Fruit fly (Drosophila melanogaster) whole organism, wandering third instar larva: ENCODE results near the gene sesB.

Experiments used
- Abd-B ChIP-seq: fragments of >200 bp; optimal IDR thresholded peaks from 2 replicates; lab custom pipeline; 2017; ENCODE audit warnings: missing biosample characterization, missing genetic modification characterization
- CG32264 ChIP-seq: fragments of 200-800 bp; sonication (Bioruptor generic); optimal IDR thresholded peaks from 2 replicates; lab custom pipeline; 2016; ENCODE audit warnings: missing biosample characterization, missing genetic modification characterization
- Dfd ChIP-seq: fragments of >200 bp; optimal IDR thresholded peaks from 2 replicates; lab custom pipeline; 2017; ENCODE audit warnings: missing biosample characterization, missing genetic modification characterization
- GATAd ChIP-seq: sonication (Bioruptor generic); optimal IDR thresholded peaks from 2 replicates; lab custom pipeline; 2016; ENCODE audit warnings: missing biosample characterization, missing genetic modification characterization
- HLH106 ChIP-seq: fragments of 200-800 bp; optimal IDR thresholded peaks from 3 replicates; lab custom pipeline; 2019; ENCODE audit warnings: missing biosample characterization, mild to moderate bottlenecking, missing genetic modification characterization, moderate library complexity
- Hnf4 ChIP-seq: fragments of 200-800 bp; sonication (Bioruptor generic); optimal IDR thresholded peaks from 2 replicates; lab custom pipeline; 2016; ENCODE audit warnings: missing biosample characterization, mild to moderate bottlenecking, missing genetic modification characterization
- Hr83 ChIP-seq: fragments of 200-300 bp; sonication (Bioruptor generic); optimal IDR thresholded peaks from 2 replicates; lab custom pipeline; 2016; ENCODE audit warnings: missing biosample characterization, mild to moderate bottlenecking, missing genetic modification characterization, moderate library complexity; ENCODE audit not compliant: poor library complexity, severe bottlenecking
- Jra ChIP-seq: sonication (Bioruptor generic); optimal IDR thresholded peaks from 2 replicates; lab custom pipeline; 2016; ENCODE audit warnings: missing biosample characterization, missing genetic modification characterization
- N ChIP-seq: fragments of >200 bp; optimal IDR thresholded peaks from 2 replicates; lab custom pipeline; 2018; ENCODE audit warnings: missing biosample characterization, missing external identifiers, missing genetic modification characterization
- OdsH ChIP-seq: fragments of 200-800 bp; sonication (Bioruptor generic); optimal IDR thresholded peaks from 2 replicates; lab custom pipeline; 2016; ENCODE audit warnings: missing biosample characterization, mild to moderate bottlenecking, missing genetic modification characterization
- Sp1 ChIP-seq: fragments of 200-800 bp; sonication (Bioruptor generic); optimal IDR thresholded peaks from 3 replicates; lab custom pipeline; 2019; ENCODE audit warnings: missing biosample characterization, mild to moderate bottlenecking, missing genetic modification characterization, moderate library complexity
- dmrt93B ChIP-seq: fragments of 200-800 bp; sonication (Bioruptor generic); optimal IDR thresholded peaks from 2 replicates; lab custom pipeline; 2018; ENCODE audit warnings: missing biosample characterization, mild to moderate bottlenecking, missing genetic modification characterization
- dsf ChIP-seq: sonication (Bioruptor generic); optimal IDR thresholded peaks from 2 replicates; lab custom pipeline; 2016; ENCODE audit warnings: missing biosample characterization, missing genetic modification characterization, borderline replicate concordance
- ey ChIP-seq: fragments of 200-800 bp; sonication (Bioruptor generic); optimal IDR thresholded peaks from 2 replicates; lab custom pipeline; 2016; ENCODE audit warnings: missing biosample characterization, missing genetic modification characterization
- foxo ChIP-seq, 2 experiments: fragments of 200-800 bp; sonication (Bioruptor generic); optimal IDR thresholded peaks; 2 replicates in 1 of 2; 3 replicates in 1 of 2; lab custom pipeline; 2016 to 2017; ENCODE audit warnings: missing biosample characterization in 2 of 2, missing genetic modification characterization in 2 of 2
- fru ChIP-seq: fragments of 200-800 bp; sonication (Bioruptor generic); optimal IDR thresholded peaks from 3 replicates; lab custom pipeline; 2016; ENCODE audit warnings: missing biosample characterization, mild to moderate bottlenecking, missing genetic modification characterization
- h ChIP-seq: fragments of 200-800 bp; sonication (Bioruptor generic); optimal IDR thresholded peaks from 3 replicates; lab custom pipeline; 2016; ENCODE audit warnings: missing biosample characterization, mild to moderate bottlenecking, missing genetic modification characterization
- jim ChIP-seq: fragments of 175-275, 200-325 bp; sonication (Bioruptor generic); optimal IDR thresholded peaks from 2 replicates; lab custom pipeline; 2016; ENCODE audit warnings: missing biosample characterization, mild to moderate bottlenecking, missing genetic modification characterization
- lola ChIP-seq: fragments of >200 bp; optimal IDR thresholded peaks from 2 replicates; lab custom pipeline; 2017; ENCODE audit warnings: missing biosample characterization, missing genetic modification characterization
- pan ChIP-seq: fragments of >200 bp; optimal IDR thresholded peaks from 2 replicates; lab custom pipeline; 2017
- psq ChIP-seq: fragments of 200-800 bp; sonication (Bioruptor generic); optimal IDR thresholded peaks from 3 replicates; lab custom pipeline; 2017; ENCODE audit warnings: missing biosample characterization, mild to moderate bottlenecking, missing genetic modification characterization, moderate library complexity
- rgr ChIP-seq: fragments of 200-800 bp; sonication (Bioruptor generic); optimal IDR thresholded peaks from 3 replicates; lab custom pipeline; 2016; ENCODE audit warnings: missing biosample characterization, mild to moderate bottlenecking, missing genetic modification characterization
- sage ChIP-seq: fragments of 200-800 bp; sonication (Bioruptor generic); optimal IDR thresholded peaks from 2 replicates; lab custom pipeline; 2016; ENCODE audit warnings: missing biosample characterization, mild to moderate bottlenecking, missing genetic modification characterization
- tai ChIP-seq: sonication (Bioruptor generic); optimal IDR thresholded peaks from 2 replicates; lab custom pipeline; 2016; ENCODE audit warnings: missing biosample characterization, missing genetic modification characterization
- woc ChIP-seq: sonication (Bioruptor generic); optimal IDR thresholded peaks from 2 replicates; lab custom pipeline; 2016; ENCODE audit warnings: missing biosample characterization, mild to moderate bottlenecking, missing genetic modification characterization

sesB gene

DNA sequence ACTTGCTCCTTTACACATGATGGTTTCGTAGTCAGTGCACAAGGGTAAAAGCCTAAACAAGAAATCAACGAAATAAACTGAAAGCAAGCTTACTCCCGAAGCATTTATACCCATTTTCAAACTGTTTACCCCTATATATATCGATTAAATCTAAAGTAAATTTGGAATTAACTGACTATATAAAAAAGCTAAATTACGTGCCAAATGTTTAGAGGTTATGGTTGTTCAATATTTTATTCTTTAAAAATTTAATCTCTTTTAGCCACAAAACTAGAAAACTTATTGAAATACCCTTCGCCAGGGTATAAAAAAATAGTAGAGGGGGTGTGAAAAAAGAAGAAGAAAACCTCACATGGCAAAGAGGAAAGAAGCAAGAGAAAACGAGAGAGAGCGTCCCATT lies 55.0 kb downstream of the sesB start:
- no peak for TF ChIP-seq dmrt93B
- TF ChIP-seq psq (GFP tag; lab: Kevin White, UChicago) = peak; percentile 38
- TF ChIP-seq Hnf4 (GFP tag; lab: Kevin White, UChicago) = peak; percentile 17
- peak; percentile 43 for TF ChIP-seq h (GFP tag; lab: Kevin White, UChicago)
- peak; percentile 30 for TF ChIP-seq fru (GFP tag; lab: Kevin White, UChicago)
- TF ChIP-seq CG32264 (GFP tag; lab: Kevin White, UChicago) = no peak
- TF ChIP-seq woc (GFP tag; lab: Kevin White, UChicago) = peak; percentile 64
- TF ChIP-seq foxo (GFP tag; optimal IDR thresholded peaks at IDR 0.05; lab: Kevin White, UChicago) = peak in 1 of 2 experiments; percentile 36
- TF ChIP-seq HLH106 (tag; lab: Kevin White, UChicago) = peak; percentile 19
- no peak for TF ChIP-seq Sp1
- TF ChIP-seq ey = peak; percentile 26

DNA sequence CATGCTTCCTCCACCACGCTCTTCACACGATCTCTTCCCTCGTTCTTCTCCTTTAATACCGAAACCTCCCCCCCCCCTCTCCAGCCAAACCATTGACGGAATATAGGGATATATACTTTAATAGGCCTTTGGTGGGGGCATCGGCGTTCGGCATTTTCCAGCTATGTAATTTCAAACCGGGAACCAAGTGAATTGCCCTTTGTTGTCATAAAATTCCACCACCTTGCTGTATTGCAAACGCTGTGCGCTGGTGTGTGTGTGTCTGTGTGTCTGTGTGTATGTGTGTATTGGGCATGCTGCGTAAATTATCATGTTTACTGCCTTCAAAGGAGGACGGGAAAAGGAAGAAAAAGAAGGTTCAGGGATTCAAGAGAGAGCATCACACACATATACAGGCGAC lies 55.4 kb downstream of the sesB start:
- TF ChIP-seq h (GFP tag; lab: Kevin White, UChicago) (no peak), GATAd (GFP tag; lab: Kevin White, UChicago) (no peak), psq (GFP tag; lab: Kevin White, UChicago) (no peak), tai (GFP tag; lab: Kevin White, UChicago) (no peak), OdsH (GFP tag; lab: Kevin White, UChicago) (no peak), Dfd (GFP tag; lab: Kevin White, UChicago) (no peak), lola (GFP tag; lab: Kevin White, UChicago) (no peak), dsf (GFP tag; lab: Kevin White, UChicago) (no peak), sage (GFP tag; lab: Kevin White, UChicago) (no peak), Jra (GFP tag; lab: Kevin White, UChicago) (no peak), rgr (GFP tag; lab: Kevin White, UChicago) (no peak), CG32264 (GFP tag; lab: Kevin White, UChicago) (no peak), Hr83 (no peak), Abd-B (GFP tag; lab: Kevin White, UChicago) (no peak), N (GFP tag; lab: Kevin White, UChicago) (no peak), HLH106 (tag; lab: Kevin White, UChicago) (no peak), jim (GFP tag; lab: Kevin White, UChicago) (no peak), pan (no peak), dmrt93B (no peak), ey (no peak)
